Worm (Caenorhabditis elegans) whole organism, L1 larva: ENCODE measurements around the gene irk-1.

Experiments
- C04F5.9 ChIP-seq: sonication (generic microtip); optimal IDR thresholded peaks from 2 replicates; lab custom pipeline; 2016; ENCODE audit warnings: missing genetic modification characterization, missing compliant biosample characterization
- C16A3.4 ChIP-seq: fragments of 150-350 bp; optimal IDR thresholded peaks from 2 replicates; lab custom pipeline; 2014; ENCODE audit warnings: missing biosample characterization, missing genetic modification characterization
- C34B4.2 ChIP-seq: sonication (generic microtip); optimal IDR thresholded peaks from 2 replicates; lab custom pipeline; 2017; ENCODE audit warnings: mild to moderate bottlenecking, missing genetic modification characterization, missing compliant biosample characterization
- F16B12.6 ChIP-seq: fragments of 150-350 bp; optimal IDR thresholded peaks from 2 replicates; lab custom pipeline; 2014; ENCODE audit warnings: missing biosample characterization, missing genetic modification characterization
- Y116A8C.19 ChIP-seq: sonication (generic microtip); optimal IDR thresholded peaks from 2 replicates; lab custom pipeline; 2016; ENCODE audit warnings: missing compliant biosample characterization, missing genetic modification characterization, borderline replicate concordance
- aly-2 ChIP-seq: fragments of 150-350 bp; optimal IDR thresholded peaks from 2 replicates; lab custom pipeline; 2014; ENCODE audit warnings: missing biosample characterization, missing genetic modification characterization
- ceh-8 ChIP-seq: fragments of 200-800 bp; sonication (Bioruptor generic); optimal IDR thresholded peaks from 2 replicates; lab custom pipeline; 2018; ENCODE audit warnings: mild to moderate bottlenecking, missing genetic modification characterization, moderate library complexity, missing compliant biosample characterization
- ceh-82 ChIP-seq, 3 experiments: fragments of 150-350 bp in 1 of 3; sonication (generic microtip) in 2 of 3; optimal IDR thresholded peaks; 2 replicates each; lab custom pipeline; 2014 to 2017; ENCODE audit warnings: missing biosample characterization in 3 of 3, missing genetic modification characterization in 3 of 3
- ceh-90 ChIP-seq: sonication (generic microtip); optimal IDR thresholded peaks from 2 replicates; lab custom pipeline; 2016; ENCODE audit warnings: missing genetic modification characterization, missing compliant biosample characterization
- ces-1 ChIP-seq: fragments of 150-350 bp; optimal IDR thresholded peaks from 2 replicates; lab custom pipeline; 2014; ENCODE audit warnings: missing biosample characterization, missing genetic modification reagents, missing genetic modification characterization
- efl-1 ChIP-seq, 4 experiments: fragments of 150-350 bp; optimal IDR thresholded peaks in 3 of 4; peaks in 1 of 4; 1 replicate in 1 of 4; 2 replicates in 3 of 4; lab custom pipeline; 2014; ENCODE audit warnings: missing biosample characterization in 2 of 4, missing genetic modification characterization in 2 of 4, missing genetic modification reagents in 2 of 4
- efl-3 ChIP-seq: fragments of 200-800 bp; sonication (Bioruptor generic); optimal IDR thresholded peaks from 2 replicates; lab custom pipeline; 2018; ENCODE audit warnings: mild to moderate bottlenecking, missing genetic modification characterization, missing compliant biosample characterization
- egl-13 ChIP-seq: sonication (generic microtip); optimal IDR thresholded peaks from 2 replicates; lab custom pipeline; 2016; ENCODE audit warnings: missing genotype, missing genetic modification reagents, missing genetic modification characterization, missing compliant biosample characterization
- egl-27 ChIP-seq, 2 experiments: fragments of 150-350 bp in 1 of 2; sonication (generic microtip); optimal IDR thresholded peaks; 3 replicates each; lab custom pipeline; 2017 to 2018; ENCODE audit warnings: missing biosample characterization in 2 of 2, missing genetic modification characterization in 2 of 2, missing genetic modification reagents in 2 of 2
- elt-3 ChIP-seq, 6 experiments: fragments of 150-350 bp in 1 of 6; sonication (generic microtip); optimal IDR thresholded peaks; 2 replicates each; lab custom pipeline; 2017 to 2018; ENCODE audit warnings: missing biosample characterization in 6 of 6, missing genetic modification characterization in 6 of 6, inconsistent platforms in 1 of 6
- ets-5 ChIP-seq: fragments of 200-800 bp; sonication (Bioruptor generic); IDR thresholded peaks from 2 replicates; pipeline ENCODE4 v1.3.6; 2022; ENCODE audit warnings: missing genetic modification characterization, missing compliant biosample characterization
- fkh-4 ChIP-seq: sonication (generic microtip); optimal IDR thresholded peaks from 2 replicates; lab custom pipeline; 2016; ENCODE audit warnings: missing compliant biosample characterization, missing genetic modification characterization, borderline replicate concordance
- fos-1 ChIP-seq: fragments of 150-350 bp; optimal IDR thresholded peaks from 2 replicates; lab custom pipeline; 2014; ENCODE audit warnings: missing biosample characterization, missing genetic modification characterization
- hpl-2 ChIP-seq: fragments of 150-350 bp; optimal IDR thresholded peaks from 2 replicates; lab custom pipeline; 2014; ENCODE audit warnings: missing biosample characterization, missing genetic modification reagents, missing genetic modification characterization
- irx-1 ChIP-seq: sonication (generic microtip); optimal IDR thresholded peaks from 2 replicates; lab custom pipeline; 2016; ENCODE audit warnings: missing genetic modification characterization, missing compliant biosample characterization
- isw-1 ChIP-seq: fragments of 200-800 bp; sonication (Bioruptor generic); IDR thresholded peaks from 2 replicates; pipeline ENCODE4 v1.3.6; 2022; ENCODE audit warnings: missing genetic modification characterization, missing compliant biosample characterization
- jun-1 ChIP-seq: fragments of 150-350 bp; optimal IDR thresholded peaks from 2 replicates; lab custom pipeline; 2014; ENCODE audit warnings: missing biosample characterization, missing genetic modification reagents, missing genetic modification characterization
- lin-13 ChIP-seq: fragments of 150-350 bp; optimal IDR thresholded peaks from 2 replicates; lab custom pipeline; 2014; ENCODE audit warnings: missing biosample characterization, missing genetic modification reagents, missing genetic modification characterization
- lin-15B ChIP-seq: fragments of 150-350 bp; sonication (generic microtip); optimal IDR thresholded peaks from 3 replicates; lab custom pipeline; 2014; ENCODE audit warnings: missing biosample characterization, missing genetic modification characterization
- lir-3 ChIP-seq: sonication (generic microtip); optimal IDR thresholded peaks from 2 replicates; lab custom pipeline; 2016; ENCODE audit warnings: mild to moderate bottlenecking, missing genetic modification characterization, moderate library complexity, missing compliant biosample characterization; ENCODE audit not compliant: poor library complexity
- mab-9 ChIP-seq: fragments of 200-800 bp; sonication (Bioruptor generic); IDR thresholded peaks from 2 replicates; pipeline ENCODE4 v1.3.6; 2022; ENCODE audit warnings: missing genetic modification reagents, missing genetic modification characterization, missing compliant biosample characterization
- mdl-1 ChIP-seq, 2 experiments: fragments of 150-350 bp; optimal IDR thresholded peaks; 2 replicates each; lab custom pipeline; 2014 to 2017; ENCODE audit warnings: missing biosample characterization in 2 of 2, missing genetic modification characterization in 2 of 2, inconsistent platforms in 1 of 2
- mep-1 ChIP-seq: fragments of 150-350 bp; optimal IDR thresholded peaks from 2 replicates; lab custom pipeline; 2014; ENCODE audit warnings: missing biosample characterization, missing genetic modification characterization
- nhr-11 ChIP-seq: fragments of 150-350 bp; optimal IDR thresholded peaks from 2 replicates; lab custom pipeline; 2014; ENCODE audit warnings: missing biosample characterization, missing genetic modification characterization
- nhr-12 ChIP-seq: sonication (generic microtip); optimal IDR thresholded peaks from 2 replicates; lab custom pipeline; 2017; ENCODE audit warnings: missing biosample characterization, missing genetic modification characterization
- nhr-19 ChIP-seq: fragments of 200-800 bp; sonication (Bioruptor generic); conservative IDR thresholded peaks from 2 replicates; pipeline ENCODE4 v1.3.6; 2022; ENCODE audit warnings: missing genetic modification characterization, missing compliant biosample characterization
- nhr-20 ChIP-seq: sonication (generic microtip); optimal IDR thresholded peaks from 2 replicates; lab custom pipeline; 2016; ENCODE audit warnings: mild to moderate bottlenecking, missing genetic modification characterization, missing compliant biosample characterization
- nhr-237 ChIP-seq: fragments of 150-350 bp; optimal IDR thresholded peaks from 2 replicates; lab custom pipeline; 2014; ENCODE audit warnings: missing biosample characterization, missing genetic modification characterization
- nhr-28 ChIP-seq: fragments of 150-350 bp; optimal IDR thresholded peaks from 2 replicates; lab custom pipeline; 2014; ENCODE audit warnings: missing biosample characterization, missing genetic modification characterization
- nhr-47 ChIP-seq: sonication (generic microtip); optimal IDR thresholded peaks from 2 replicates; lab custom pipeline; 2016; ENCODE audit warnings: mild to moderate bottlenecking, missing genetic modification characterization, moderate library complexity, missing compliant biosample characterization
- nhr-71 ChIP-seq: sonication (generic microtip); optimal IDR thresholded peaks from 2 replicates; lab custom pipeline; 2016; ENCODE audit warnings: mild to moderate bottlenecking, missing genetic modification characterization, moderate library complexity, missing compliant biosample characterization
- nhr-90 ChIP-seq: sonication (generic microtip); optimal IDR thresholded peaks from 2 replicates; lab custom pipeline; 2016; ENCODE audit warnings: mild to moderate bottlenecking, missing genetic modification characterization, missing compliant biosample characterization; ENCODE audit not compliant: poor library complexity
- pag-3 ChIP-seq: sonication (generic microtip); optimal IDR thresholded peaks from 2 replicates; lab custom pipeline; 2017; ENCODE audit warnings: missing genetic modification characterization, mild to moderate bottlenecking, missing compliant biosample characterization, antibody characterized with exemption, borderline replicate concordance; ENCODE audit not compliant: insufficient read depth
- pax-3 ChIP-seq: fragments of 200-800 bp; sonication (Bioruptor generic); optimal IDR thresholded peaks from 2 replicates; lab custom pipeline; 2018; ENCODE audit warnings: mild to moderate bottlenecking, missing genetic modification characterization, moderate library complexity, missing compliant biosample characterization
- pqm-1 ChIP-seq: sonication (generic microtip); optimal IDR thresholded peaks from 3 replicates; lab custom pipeline; 2017; ENCODE audit warnings: missing biosample characterization, missing genetic modification characterization
- skn-1 ChIP-seq: fragments of 150-350 bp; optimal IDR thresholded peaks from 2 replicates; lab custom pipeline; 2014; ENCODE audit warnings: missing biosample characterization, missing genetic modification characterization
- snpc-4 ChIP-seq: fragments of 150-350 bp; optimal IDR thresholded peaks from 2 replicates; lab custom pipeline; 2014; ENCODE audit warnings: missing biosample characterization, missing genetic modification characterization
- sox-4 ChIP-seq: sonication (generic microtip); optimal IDR thresholded peaks from 2 replicates; lab custom pipeline; 2016; ENCODE audit warnings: missing genetic modification characterization, missing compliant biosample characterization
- sup-37 ChIP-seq: fragments of 200-800 bp; sonication (Bioruptor generic); optimal IDR thresholded peaks from 2 replicates; lab custom pipeline; 2018; ENCODE audit warnings: mild to moderate bottlenecking, missing genetic modification characterization, missing compliant biosample characterization
- tbx-2 ChIP-seq: sonication (generic microtip); optimal IDR thresholded peaks from 2 replicates; lab custom pipeline; 2016; ENCODE audit warnings: missing genetic modification characterization, missing compliant biosample characterization
- tlp-1 ChIP-seq: fragments of 150-350 bp; optimal IDR thresholded peaks from 2 replicates; lab custom pipeline; 2014; ENCODE audit warnings: missing biosample characterization, missing genetic modification characterization
- unc-130 ChIP-seq: fragments of 150-350 bp; optimal IDR thresholded peaks from 2 replicates; lab custom pipeline; 2017; ENCODE audit warnings: missing biosample characterization, missing genetic modification characterization, inconsistent platforms
- unc-62 ChIP-seq: fragments of 150-350 bp; optimal IDR thresholded peaks from 2 replicates; lab custom pipeline; 2014; ENCODE audit warnings: missing biosample characterization, missing genetic modification reagents, missing genetic modification characterization
- unc-98 ChIP-seq: fragments of 200-800 bp; sonication (Bioruptor generic); IDR thresholded peaks from 2 replicates; pipeline ENCODE4 v1.3.6; 2022; ENCODE audit warnings: missing genetic modification characterization, missing compliant biosample characterization
- vab-15 ChIP-seq: sonication (generic microtip); optimal IDR thresholded peaks from 2 replicates; lab custom pipeline; 2017; ENCODE audit warnings: missing genotype, mild to moderate bottlenecking, missing genetic modification characterization, missing compliant biosample characterization
- xbp-1 ChIP-seq: sonication (generic microtip); optimal IDR thresholded peaks from 2 replicates; lab custom pipeline; 2016; ENCODE audit warnings: missing genetic modification characterization, missing compliant biosample characterization
- zag-1 ChIP-seq: fragments of 150-350 bp; optimal IDR thresholded peaks from 2 replicates; lab custom pipeline; 2014; ENCODE audit warnings: missing biosample characterization, missing genetic modification characterization

The irk-1 gene

ce11 chrX:6804857-6805256 is 26.9 kb upstream of the irk-1 start (continued):
- peak; percentile 18 for TF ChIP-seq jun-1 (tag; lab: Kevin White, UChicago)
- TF ChIP-seq nhr-71 (tag; lab: Kevin White, UChicago), result peak; percentile 83
- peak; percentile 39 for TF ChIP-seq lir-3
- TF ChIP-seq xbp-1, result peak; percentile 72
- peak in 1 of 6 experiments; percentile 23 for TF ChIP-seq elt-3 (tag; optimal IDR thresholded peaks at IDR 0.05; lab: Kevin White, UChicago)
- TF ChIP-seq vab-15, result no peak
- TF ChIP-seq sox-4 (tag; lab: Kevin White, UChicago), result no peak
- TF ChIP-seq efl-1 (optimal IDR thresholded peaks at IDR 0.05; lab: Kevin White, UChicago), result peak; percentile 56 to 94
- TF ChIP-seq efl-1 (GFP tag; optimal IDR thresholded peaks at IDR 0.05 in 1 of 2; lab: Kevin White, UChicago), result peak; percentile 94 to 99
- TF ChIP-seq ceh-90 (tag; lab: Kevin White, UChicago), result no peak
- no peak for TF ChIP-seq aly-2 (tag; lab: Kevin White, UChicago)
- peak; percentile 12 for TF ChIP-seq lin-15B (tag; lab: Kevin White, UChicago)
- peak; percentile 32; the same call in 1 of the 2 replicates for TF ChIP-seq isw-1
- peak; percentile 59 for TF ChIP-seq nhr-19 (GFP tag; lab: Robert Waterston, UW)
- TF ChIP-seq pqm-1 (tag; lab: Kevin White, UChicago), result no peak
- no peak for TF ChIP-seq zag-1 (tag; lab: Kevin White, UChicago)
- peak; percentile 53 for TF ChIP-seq nhr-90 (tag; lab: Kevin White, UChicago)
- TF ChIP-seq pag-3, result no peak
- TF ChIP-seq ceh-82 (tag; optimal IDR thresholded peaks at IDR 0.05; lab: Kevin White, UChicago), result peak; percentile 6 to 48 (median 28)
- TF ChIP-seq egl-27 (tag; optimal IDR thresholded peaks at IDR 0.05; lab: Kevin White, UChicago), result no peak
- no peak for TF ChIP-seq efl-3 (GFP tag; lab: Kevin White, UChicago)
- TF ChIP-seq ces-1 (GFP tag; lab: Kevin White, UChicago), result no peak
- no peak for TF ChIP-seq F16B12.6 (tag; lab: Kevin White, UChicago)
- no peak for TF ChIP-seq nhr-12
- TF ChIP-seq lin-13 (GFP tag; lab: Kevin White, UChicago), result peak; percentile 42
- TF ChIP-seq ets-5 (GFP tag; lab: Robert Waterston, UW), result no peak
- TF ChIP-seq ceh-8, result no peak
- TF ChIP-seq snpc-4 (tag; lab: Kevin White, UChicago), result no peak
- no peak for TF ChIP-seq tlp-1 (tag; lab: Kevin White, UChicago)
- TF ChIP-seq Y116A8C.19 (tag; lab: Kevin White, UChicago), result no peak
- peak; percentile 15 for TF ChIP-seq nhr-11 (tag; lab: Kevin White, UChicago)
- TF ChIP-seq C34B4.2 (tag; lab: Kevin White, UChicago), result no peak
- TF ChIP-seq C04F5.9, result no peak
- no peak for TF ChIP-seq fos-1
- TF ChIP-seq sup-37 (GFP tag; lab: Kevin White, UChicago), result no peak
- peak; percentile 17 for TF ChIP-seq irx-1
- peak; percentile 67 for TF ChIP-seq nhr-20 (tag; lab: Kevin White, UChicago)
- TF ChIP-seq fkh-4 (tag; lab: Kevin White, UChicago), result no peak
- peak; percentile 14 for TF ChIP-seq unc-130 (tag; lab: Kevin White, UChicago)
- TF ChIP-seq mdl-1 (tag; optimal IDR thresholded peaks at IDR 0.05; lab: Kevin White, UChicago), result peak in 1 of 2 experiments; percentile 71
- peak; percentile 49 for TF ChIP-seq C16A3.4 (tag; lab: Kevin White, UChicago)
- TF ChIP-seq, all 84 proteins: peak for 37

- TF ChIP-seq egl-13 (peak; percentile 12), ceh-8 (no peak), ets-5 (GFP tag; lab: Robert Waterston, UW) (no peak), lir-3 (no peak), mab-9 (GFP tag; lab: Robert Waterston, UW) (no peak), zag-1 (tag; lab: Kevin White, UChicago) (no peak), tbx-2 (tag; lab: Kevin White, UChicago) (no peak), hpl-2 (GFP tag; lab: Kevin White, UChicago) (no peak), nhr-20 (tag; lab: Kevin White, UChicago) (peak; percentile 37), mep-1 (tag; lab: Kevin White, UChicago) (peak; percentile 6), ceh-82 (tag; optimal IDR thresholded peaks at IDR 0.05; lab: Kevin White, UChicago) (no peak), sox-4 (tag; lab: Kevin White, UChicago) (peak; percentile 7), unc-98 (no peak), unc-62 (no peak), skn-1 (tag; lab: Kevin White, UChicago) (no peak), nhr-12 (no peak), fkh-4 (tag; lab: Kevin White, UChicago) (no peak), nhr-47 (peak; percentile 51), C16A3.4 (tag; lab: Kevin White, UChicago) (no peak), nhr-237 (tag; lab: Kevin White, UChicago) (no peak), pax-3 (tag; lab: Kevin White, UChicago) (peak; percentile 4), nhr-28 (tag; lab: Kevin White, UChicago) (no peak)
These were observed 26.5 kb upstream of the irk-1 start for ce11 chrX:6804405-6804804.
